Worm (Caenorhabditis elegans): ENCODE results near the gene srbc-29.

DNA sequence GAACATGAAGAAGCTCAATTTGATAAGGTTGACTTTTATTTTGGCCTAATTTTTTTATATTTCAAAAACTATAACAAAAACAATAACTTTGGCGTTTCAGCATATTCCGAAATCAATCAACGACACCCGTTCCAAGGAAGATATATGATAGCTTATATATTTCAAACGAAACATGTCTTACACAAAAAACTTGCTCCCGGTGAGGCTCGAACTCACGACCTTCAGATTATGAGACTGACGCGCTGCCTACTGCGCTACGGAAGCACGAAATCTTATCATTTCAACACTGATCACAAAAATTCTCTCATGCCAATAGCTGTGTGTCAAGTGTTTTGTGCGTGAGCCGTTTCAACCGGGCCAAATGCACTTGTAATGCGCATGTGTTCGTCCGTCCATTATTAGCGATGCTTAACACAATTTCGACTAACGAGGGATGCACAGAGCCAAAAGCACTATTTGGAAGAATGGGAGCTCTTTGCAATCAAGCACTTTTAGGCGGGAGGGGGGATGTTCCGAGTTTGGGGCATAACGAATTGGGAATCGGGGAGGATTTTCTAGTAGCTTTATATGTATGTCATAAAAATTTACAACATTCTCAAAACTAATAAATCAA is 15.4 kb downstream of the srbc-29 start:
- TF ChIP-seq ama-1 (optimal IDR thresholded peaks at IDR 0.05) (no peak), ama-1 (GFP tag; optimal IDR thresholded peaks at IDR 0.05) (peak in 1 of 2 experiments; percentile 40), aptf-2 (GFP tag; conservative IDR thresholded peaks at IDR 0.05) (no peak), ztf-22 (GFP tag; optimal IDR thresholded peaks at IDR 0.05) (no peak), F37B4.10 (GFP tag; IDR thresholded peaks at IDR 0.05) (no peak), pbrm-1 (GFP tag; IDR thresholded peaks at IDR 0.05) (no peak), rec-8 (tag; optimal IDR thresholded peaks at IDR 0.05) (peak; percentile 44 to 65), unc-62 (GFP tag; optimal IDR thresholded peaks at IDR 0.05) (no peak), die-1 (tag; optimal IDR thresholded peaks at IDR 0.05) (peak; percentile 43), snpc-4 (GFP tag; optimal IDR thresholded peaks at IDR 0.05) (no peak), snpc-4 (tag; optimal IDR thresholded peaks at IDR 0.05) (peak in 1 of 4 experiments; percentile 7)

Measured in whole organism, young adult.